Fruit fly (Drosophila melanogaster): Measurements from ENCODE around the gene CG3437.

CG3437 gene

dm6 chr3L:9465652-9466244, 8.3 kb upstream of the CG3437 start (continued):
- TF ChIP-seq CG13894 (tag; optimal IDR thresholded peaks at IDR 0.05): peak; percentile 49
- no peak for TF ChIP-seq ken (GFP tag; IDR thresholded peaks at IDR 0.05)
- TF ChIP-seq Chrac-16 (GFP tag; optimal IDR thresholded peaks at IDR 0.05): no peak
- TF ChIP-seq CG12071 (GFP tag; optimal IDR thresholded peaks at IDR 0.05): peak; percentile 22
- TF ChIP-seq ttk (GFP tag; IDR thresholded peaks at IDR 0.05): 0 out of 2 replicates have a peak, but pooled peaks have one; percentile 52
- no peak for TF ChIP-seq Sox102F (GFP tag; optimal IDR thresholded peaks at IDR 0.05)
- TF ChIP-seq fd102C (GFP tag; optimal IDR thresholded peaks at IDR 0.05): no peak
- peak; percentile 16 for TF ChIP-seq CG18599 (GFP tag; optimal IDR thresholded peaks at IDR 0.05)
- no peak for TF ChIP-seq Dip3 (GFP tag; optimal IDR thresholded peaks at IDR 0.05)
- no peak for TF ChIP-seq slp2 (GFP tag; optimal IDR thresholded peaks at IDR 0.05)
- peak; percentile 51 for TF ChIP-seq sd (tag; optimal IDR thresholded peaks at IDR 0.05)
- peak; percentile 77 for TF ChIP-seq CG8478 (optimal IDR thresholded peaks at IDR 0.05)
- peak; percentile 9 for TF ChIP-seq lab (GFP tag; optimal IDR thresholded peaks at IDR 0.05)
- TF ChIP-seq Ptx1 (GFP tag; IDR thresholded peaks at IDR 0.05): no peak
- TF ChIP-seq Med (GFP tag): peak; percentile 86
- TF ChIP-seq Bteb2 (GFP tag; optimal IDR thresholded peaks at IDR 0.05): no peak
- TF ChIP-seq mirr (GFP tag; optimal IDR thresholded peaks at IDR 0.05): peak; percentile 70
- TF ChIP-seq CG12391 (tag; optimal IDR thresholded peaks at IDR 0.05): no peak
- no peak for TF ChIP-seq Camta (GFP tag; optimal IDR thresholded peaks at IDR 0.05)
- TF ChIP-seq Fer2 (tag; optimal IDR thresholded peaks at IDR 0.05): no peak
- no peak for TF ChIP-seq twi (tag; optimal IDR thresholded peaks at IDR 0.05)
- peak; percentile 51; the same call in 1 of the 2 replicates for TF ChIP-seq Adf1 (GFP tag; IDR thresholded peaks at IDR 0.05)
- TF ChIP-seq CG3065 (GFP tag; optimal IDR thresholded peaks at IDR 0.05): no peak
- no peak for TF ChIP-seq Bdp1 (GFP tag; optimal IDR thresholded peaks at IDR 0.05)
- TF ChIP-seq slou (GFP tag; optimal IDR thresholded peaks at IDR 0.05): no peak
- TF ChIP-seq Rfx (GFP tag; IDR thresholded peaks at IDR 0.05): no peak
- no peak for TF ChIP-seq Xbp1 (GFP tag; optimal IDR thresholded peaks at IDR 0.05)
- no peak for TF ChIP-seq crp (GFP tag; optimal IDR thresholded peaks at IDR 0.05)
- TF ChIP-seq Dek (tag; optimal IDR thresholded peaks at IDR 0.05): no peak
- no peak for TF ChIP-seq lov (optimal IDR thresholded peaks at IDR 0.05)
- TF ChIP-seq lov (GFP tag; IDR thresholded peaks at IDR 0.05): no peak
- no peak for TF ChIP-seq pum (GFP tag; optimal IDR thresholded peaks at IDR 0.05)
- TF ChIP-seq stwl (tag; optimal IDR thresholded peaks at IDR 0.05): no peak
- no peak for TF ChIP-seq dmrt99B (tag; optimal IDR thresholded peaks at IDR 0.05)
- no peak for TF ChIP-seq nmo (GFP tag; optimal IDR thresholded peaks at IDR 0.05)
- TF ChIP-seq CG11398 (GFP tag; optimal IDR thresholded peaks at IDR 0.05): no peak
- TF ChIP-seq Opbp (GFP tag; IDR thresholded peaks at IDR 0.05; ENCODE audit: partially characterized antibody): no peak
- no peak for TF ChIP-seq dpn (GFP tag; optimal IDR thresholded peaks at IDR 0.05)
- 0 out of 2 replicates have a peak, but pooled peaks have one; percentile 17 for TF ChIP-seq CG3847 (GFP tag; IDR thresholded peaks at IDR 0.05)
- TF ChIP-seq CG4328 (GFP tag; optimal IDR thresholded peaks at IDR 0.05): peak; percentile 38
- TF ChIP-seq D (optimal IDR thresholded peaks at IDR 0.05): no peak
- no peak for TF ChIP-seq D (GFP tag; optimal IDR thresholded peaks at IDR 0.05)
- TF ChIP-seq CG13296 (GFP tag; optimal IDR thresholded peaks at IDR 0.05): no peak
- TF ChIP-seq Gsc (GFP tag; IDR thresholded peaks at IDR 0.05): no peak
- TF ChIP-seq Dip2 (GFP tag; IDR thresholded peaks at IDR 0.05): no peak
- TF ChIP-seq eyg (GFP tag; optimal IDR thresholded peaks at IDR 0.05): no peak
- TF ChIP-seq Hey (tag; optimal IDR thresholded peaks at IDR 0.05): peak; percentile 30
- TF ChIP-seq Dp (GFP tag; optimal IDR thresholded peaks at IDR 0.05): no peak
- no peak for TF ChIP-seq CkIIα-i1 (GFP tag; IDR thresholded peaks at IDR 0.05)
- TF ChIP-seq Asciz (GFP tag; optimal IDR thresholded peaks at IDR 0.05): no peak
- no peak for TF ChIP-seq Dfd (GFP tag; optimal IDR thresholded peaks at IDR 0.05)
